Fruit fly (Drosophila melanogaster): ENCODE data around the gene okr.

DNA sequence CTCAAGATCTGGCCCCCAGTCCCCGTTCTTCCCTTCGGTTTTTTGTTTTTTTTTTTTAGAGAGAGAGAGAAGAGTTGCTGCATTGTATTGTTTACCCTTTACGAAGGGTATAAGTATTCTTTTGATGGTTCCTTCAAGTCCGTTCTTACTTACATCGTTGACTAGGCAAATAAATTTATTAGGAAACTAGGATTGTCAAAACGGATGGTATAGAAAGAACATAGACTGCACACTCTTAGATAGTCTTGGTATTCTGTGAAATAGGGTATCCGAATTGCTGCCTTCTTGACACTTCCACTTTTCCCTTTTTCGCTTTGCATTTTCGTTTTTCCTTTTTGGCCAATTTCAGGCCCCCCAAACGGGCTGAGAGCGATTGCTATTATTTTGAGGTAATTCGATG, 18.9 kb upstream of the okr start:
- TF ChIP-seq D1 (tag; optimal IDR thresholded peaks at IDR 0.05) (no peak), CG9948 (tag; optimal IDR thresholded peaks at IDR 0.05) (peak; percentile 57), fd96Ca (GFP tag; IDR thresholded peaks at IDR 0.05) (peak; percentile 60; the same call in 2 of the 3 replicates), CG32121 (GFP tag; IDR thresholded peaks at IDR 0.05) (no peak), rn (GFP tag; IDR thresholded peaks at IDR 0.05) (no peak), CG8159 (tag; optimal IDR thresholded peaks at IDR 0.05) (peak; percentile 80), CG12605 (GFP tag; IDR thresholded peaks at IDR 0.05) (no peak; the same call in 1 of the 2 replicates), CG10348 (GFP tag; IDR thresholded peaks at IDR 0.05) (no peak), CG34367 (tag; optimal IDR thresholded peaks at IDR 0.05) (peak; percentile 66), Pif1A (GFP tag; optimal IDR thresholded peaks at IDR 0.05) (peak; percentile 75), CG14655 (GFP tag; optimal IDR thresholded peaks at IDR 0.05) (peak; percentile 57)
